Fruit fly (Drosophila melanogaster) whole organism, embryonic: ENCODE data around the gene InR.

Source experiments
- CG1647 ChIP-seq: fragments of 200-800 bp; sonication (Bioruptor generic); optimal IDR thresholded peaks from 3 replicates; lab custom pipeline; 2016; ENCODE audit warnings: missing biosample characterization, missing genetic modification characterization
- CG8290 ChIP-seq, 3 experiments: fragments of 200-800 bp; sonication (Bioruptor generic); optimal IDR thresholded peaks; 2 replicates each; lab custom pipeline; 2016 to 2019; ENCODE audit warnings: missing biosample characterization in 3 of 3, missing genetic modification characterization in 3 of 3, mild to moderate bottlenecking in 2 of 3, moderate library complexity in 1 of 3
- CG8388 ChIP-seq: fragments of 200-800 bp; sonication (Bioruptor generic); optimal IDR thresholded peaks from 2 replicates; lab custom pipeline; 2019; ENCODE audit warnings: missing biosample characterization, mild to moderate bottlenecking, missing genetic modification characterization, moderate library complexity
- CG8478 ChIP-seq: fragments of >200 bp; optimal IDR thresholded peaks from 2 replicates; lab custom pipeline; 2018
- CG8924 ChIP-seq: fragments of 200-800 bp; optimal IDR thresholded peaks from 3 replicates; lab custom pipeline; 2019; ENCODE audit warnings: missing biosample characterization, mild to moderate bottlenecking, missing genetic modification characterization, moderate library complexity
- Dbx ChIP-seq: fragments of 200-800 bp; sonication (Bioruptor generic); IDR thresholded peaks from 3 replicates; pipeline ENCODE4 v1.3.6; 2022; ENCODE audit warnings: missing biosample characterization, missing genetic modification characterization
- insv ChIP-seq, 2 experiments: fragments of 200-800 bp; sonication (Bioruptor generic); optimal IDR thresholded peaks; 3 replicates each; lab custom pipeline; 2016 to 2018; ENCODE audit warnings: missing biosample characterization in 2 of 2, missing genetic modification characterization in 2 of 2
- pzg ChIP-seq: fragments of 200-800 bp; sonication (Bioruptor generic); optimal IDR thresholded peaks from 3 replicates; lab custom pipeline; 2018; ENCODE audit warnings: missing biosample characterization, mild to moderate bottlenecking, missing genetic modification characterization, moderate library complexity

DNA sequence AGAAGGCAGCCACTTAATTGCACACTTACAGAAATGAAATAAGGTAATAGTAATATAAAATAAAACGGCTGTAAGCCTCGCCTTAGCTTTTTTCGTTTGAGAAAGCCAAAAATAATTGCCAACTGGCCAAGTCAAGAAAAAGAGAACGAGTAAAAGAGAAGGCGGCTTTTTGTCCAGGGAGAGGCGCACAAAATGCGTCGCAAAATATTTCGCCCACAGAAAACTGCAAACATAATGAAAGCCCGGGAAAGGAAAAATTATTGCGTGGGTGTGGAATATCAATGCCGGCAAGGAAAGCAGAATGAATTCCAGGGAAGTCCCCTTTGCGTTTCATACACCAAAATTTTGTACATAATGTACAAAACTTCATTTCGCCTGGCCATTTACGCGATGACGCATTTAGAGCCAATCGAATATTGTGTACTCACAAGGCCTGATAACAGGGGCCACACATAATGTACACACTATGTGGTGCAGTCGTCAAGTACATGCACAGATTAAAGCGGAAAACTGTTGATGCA lies 11.9 kb upstream of the InR start:
- TF ChIP-seq Dbx (GFP tag; lab: Robert Waterston, UW), result no peak
- no peak for TF ChIP-seq pzg (GFP tag; lab: Kevin White, UChicago)
- no peak for TF ChIP-seq CG8478 (lab: Kevin White, UChicago)
- no peak for TF ChIP-seq CG1647
- no peak for TF ChIP-seq insv (GFP tag; optimal IDR thresholded peaks at IDR 0.05; lab: Kevin White, UChicago)
- no peak for TF ChIP-seq CG8290 (GFP tag; optimal IDR thresholded peaks at IDR 0.05; lab: Kevin White, UChicago)
- TF ChIP-seq CG8290 (tag; optimal IDR thresholded peaks at IDR 0.05; lab: Kevin White, UChicago), result no peak
- TF ChIP-seq CG8924 (tag; lab: Kevin White, UChicago), result no peak
- no peak for TF ChIP-seq CG8388 (GFP tag; lab: Kevin White, UChicago)
